Worm (Caenorhabditis elegans) whole organism, young adult: ENCODE measurements around the gene C29F7.1.
A peak's percentile ranks its signal among the peaks of the same experiment; 100 is the strongest.

Experiments
- B0019.2 ChIP-seq: fragments of 200-800 bp; sonication (Bioruptor generic); conservative IDR thresholded peaks from 2 replicates; pipeline ENCODE4 v1.3.6; 2022; ENCODE audit warnings: missing genetic modification reagents, missing genetic modification characterization, missing compliant biosample characterization
- F10E7.11 ChIP-seq: sonication (generic microtip); optimal IDR thresholded peaks from 2 replicates; lab custom pipeline; 2017; ENCODE audit warnings: mild to moderate bottlenecking, missing genetic modification characterization, moderate library complexity, missing compliant biosample characterization
- F22D6.2 ChIP-seq: sonication (generic microtip); optimal IDR thresholded peaks from 2 replicates; lab custom pipeline; 2016; ENCODE audit warnings: mild to moderate bottlenecking, missing genetic modification characterization, missing compliant biosample characterization
- F23B12.7 ChIP-seq: sonication (generic microtip); optimal IDR thresholded peaks from 2 replicates; lab custom pipeline; 2017; ENCODE audit warnings: missing genetic modification characterization, mild to moderate bottlenecking, missing compliant biosample characterization, antibody characterized with exemption, moderate library complexity; ENCODE audit not compliant: insufficient read depth
- F33H1.4 ChIP-seq: fragments of 200-800 bp; sonication (Bioruptor generic); IDR thresholded peaks from 2 replicates; pipeline ENCODE4 v1.3.6; 2022; ENCODE audit warnings: missing genetic modification reagents, missing genetic modification characterization, missing compliant biosample characterization
- F37B4.10 ChIP-seq: fragments of 200-800 bp; sonication (Bioruptor generic); IDR thresholded peaks from 2 replicates; pipeline ENCODE4 v1.3.6; 2022; ENCODE audit warnings: missing genetic modification characterization, missing compliant biosample characterization
- F39B2.1 ChIP-seq: fragments of 200-800 bp; sonication (Bioruptor generic); IDR thresholded peaks from 2 replicates; pipeline ENCODE4 v1.3.6; 2022; ENCODE audit warnings: missing genetic modification reagents, missing genetic modification characterization, missing compliant biosample characterization
- F52B5.7 ChIP-seq: sonication (generic microtip); optimal IDR thresholded peaks from 2 replicates; lab custom pipeline; 2016; ENCODE audit warnings: mild to moderate bottlenecking, missing genetic modification characterization, missing compliant biosample characterization
- F57A8.1 ChIP-seq: fragments of 200-800 bp; sonication (Bioruptor generic); optimal IDR thresholded peaks from 2 replicates; lab custom pipeline; 2018; ENCODE audit warnings: mild to moderate bottlenecking, missing genetic modification characterization, moderate library complexity, missing compliant biosample characterization
- T07F8.4 ChIP-seq: sonication (generic microtip); optimal IDR thresholded peaks from 2 replicates; lab custom pipeline; 2016; ENCODE audit warnings: mild to moderate bottlenecking, missing genetic modification characterization, moderate library complexity, missing compliant biosample characterization
- T26A5.8 ChIP-seq: sonication (generic microtip); optimal IDR thresholded peaks from 2 replicates; lab custom pipeline; 2016; ENCODE audit warnings: missing genetic modification characterization, missing compliant biosample characterization
- Y53F4B.3 ChIP-seq: fragments of 200-800 bp; sonication (Bioruptor generic); IDR thresholded peaks from 2 replicates; pipeline ENCODE4 v1.3.6; 2022; ENCODE audit warnings: missing genetic modification reagents, missing genetic modification characterization, missing compliant biosample characterization
- Y79H2A.3 ChIP-seq: fragments of 200-800 bp; sonication (Bioruptor generic); conservative IDR thresholded peaks from 2 replicates; pipeline ENCODE4 v1.3.6; 2022; ENCODE audit warnings: missing genetic modification reagents, missing genetic modification characterization, missing compliant biosample characterization
- atf-7 ChIP-seq: sonication (generic microtip); optimal IDR thresholded peaks from 2 replicates; lab custom pipeline; 2017; ENCODE audit warnings: mild to moderate bottlenecking, missing genetic modification characterization, missing compliant biosample characterization
- ceh-27 ChIP-seq: fragments of 200-800 bp; sonication (Bioruptor generic); optimal IDR thresholded peaks from 2 replicates; lab custom pipeline; 2018; ENCODE audit warnings: mild to moderate bottlenecking, missing genetic modification characterization, moderate library complexity, missing compliant biosample characterization
- ceh-58 ChIP-seq: fragments of 200-800 bp; sonication (Bioruptor generic); IDR thresholded peaks from 2 replicates; pipeline ENCODE4 v1.3.6; 2022; ENCODE audit warnings: missing genetic modification characterization, missing compliant biosample characterization
- die-1 ChIP-seq: sonication (generic microtip); optimal IDR thresholded peaks from 2 replicates; lab custom pipeline; 2016; ENCODE audit warnings: missing genotype, mild to moderate bottlenecking, missing genetic modification characterization, missing compliant biosample characterization
- dox-1 ChIP-seq: fragments of 200-800 bp; sonication (Bioruptor generic); IDR thresholded peaks from 2 replicates; pipeline ENCODE4 v1.3.6; 2022; ENCODE audit warnings: missing genetic modification reagents, missing genetic modification characterization, missing compliant biosample characterization
- dpl-1 ChIP-seq: fragments of 150-350 bp; optimal IDR thresholded peaks from 2 replicates; lab custom pipeline; 2014; ENCODE audit warnings: missing biosample characterization, missing genetic modification reagents, missing genetic modification characterization
- egl-44 ChIP-seq: fragments of 200-800 bp; sonication (Bioruptor generic); IDR thresholded peaks from 2 replicates; pipeline ENCODE4 v1.3.6; 2022; ENCODE audit warnings: missing genetic modification reagents, missing genetic modification characterization, missing compliant biosample characterization
- ets-4 ChIP-seq: fragments of 200-800 bp; sonication (Bioruptor generic); optimal IDR thresholded peaks from 2 replicates; lab custom pipeline; 2018; ENCODE audit warnings: mild to moderate bottlenecking, missing genetic modification characterization, missing compliant biosample characterization
- fkh-3 ChIP-seq: sonication (generic microtip); optimal IDR thresholded peaks from 2 replicates; lab custom pipeline; 2016; ENCODE audit warnings: mild to moderate bottlenecking, missing genetic modification characterization, missing compliant biosample characterization
- hmg-1.2 ChIP-seq: fragments of 200-800 bp; sonication (Bioruptor generic); IDR thresholded peaks from 2 replicates; pipeline ENCODE4 v1.3.6; 2022; ENCODE audit warnings: missing genetic modification reagents, missing genetic modification characterization, missing compliant biosample characterization
- hrde-1 ChIP-seq: sonication (generic microtip); optimal IDR thresholded peaks from 2 replicates; lab custom pipeline; 2016; ENCODE audit warnings: missing genetic modification characterization, mild to moderate bottlenecking, missing compliant biosample characterization, moderate library complexity, missing genotype, missing genetic modification reagents, borderline replicate concordance
- let-526 ChIP-seq: fragments of 200-800 bp; sonication (Bioruptor generic); IDR thresholded peaks from 2 replicates; pipeline ENCODE4 v1.3.6; 2022; ENCODE audit warnings: missing genetic modification reagents, missing genetic modification characterization, missing compliant biosample characterization
- let-607 ChIP-seq, 2 experiments: fragments of 200-800 bp in 1 of 2; sonication (Bioruptor generic) in 1 of 2; sonication (generic microtip) in 1 of 2; optimal IDR thresholded peaks; 2 replicates each; lab custom pipeline; 2016 to 2018; ENCODE audit warnings: mild to moderate bottlenecking in 2 of 2, missing compliant biosample characterization in 2 of 2, missing genetic modification characterization in 2 of 2, moderate library complexity in 2 of 2, missing genotype in 1 of 2
- lin-40 ChIP-seq: sonication (generic microtip); optimal IDR thresholded peaks from 2 replicates; lab custom pipeline; 2016; ENCODE audit warnings: missing genetic modification characterization, mild to moderate bottlenecking, missing compliant biosample characterization, missing genotype, missing genetic modification reagents
- lir-1 ChIP-seq: fragments of 200-800 bp; sonication (Bioruptor generic); conservative IDR thresholded peaks from 2 replicates; pipeline ENCODE4 v1.3.6; 2022; ENCODE audit warnings: missing genetic modification reagents, missing genetic modification characterization, missing compliant biosample characterization
- lsy-27 ChIP-seq: sonication (generic microtip); optimal IDR thresholded peaks from 2 replicates; lab custom pipeline; 2017; ENCODE audit warnings: missing genetic modification characterization, mild to moderate bottlenecking, missing compliant biosample characterization, antibody characterized with exemption, missing genotype, borderline replicate concordance; ENCODE audit not compliant: insufficient read depth
- mcd-1 ChIP-seq: fragments of 200-800 bp; sonication (Bioruptor generic); IDR thresholded peaks from 2 replicates; pipeline ENCODE4 v1.3.6; 2022; ENCODE audit warnings: missing genetic modification reagents, missing genetic modification characterization, missing compliant biosample characterization
- mxl-1 ChIP-seq: sonication (generic microtip); optimal IDR thresholded peaks from 2 replicates; lab custom pipeline; 2016; ENCODE audit warnings: missing genetic modification characterization, missing compliant biosample characterization
- nfya-1 ChIP-seq: sonication (generic microtip); optimal IDR thresholded peaks from 2 replicates; lab custom pipeline; 2017; ENCODE audit warnings: antibody characterized with exemption, missing compliant biosample characterization, missing genetic modification characterization, borderline replicate concordance; ENCODE audit not compliant: insufficient read depth
- nfya-2 ChIP-seq: fragments of 200-800 bp; sonication (Bioruptor generic); IDR thresholded peaks from 2 replicates; pipeline ENCODE4 v1.3.6; 2022; ENCODE audit warnings: missing genetic modification reagents, missing genetic modification characterization, missing compliant biosample characterization
- nhr-27 ChIP-seq: fragments of 200-800 bp; sonication (Bioruptor generic); optimal IDR thresholded peaks from 2 replicates; lab custom pipeline; 2018; ENCODE audit warnings: mild to moderate bottlenecking, missing genetic modification characterization, moderate library complexity, missing compliant biosample characterization
- nhr-80 ChIP-seq: sonication (generic microtip); optimal IDR thresholded peaks from 2 replicates; lab custom pipeline; 2016; ENCODE audit warnings: missing genetic modification characterization, missing compliant biosample characterization
- pha-4 ChIP-seq: fragments of 150-350 bp; sonication (generic microtip); optimal IDR thresholded peaks from 2 replicates; lab custom pipeline; 2014; ENCODE audit warnings: missing biosample characterization, missing genetic modification reagents, missing genetic modification characterization
- rcor-1 ChIP-seq: fragments of 200-800 bp; sonication (Bioruptor generic); IDR thresholded peaks from 2 replicates; pipeline ENCODE4 v1.3.6; 2022; ENCODE audit warnings: missing genetic modification reagents, missing genetic modification characterization, missing compliant biosample characterization
- repo-1 ChIP-seq: sonication (generic microtip); optimal IDR thresholded peaks from 2 replicates; lab custom pipeline; 2017; ENCODE audit warnings: mild to moderate bottlenecking, missing genetic modification characterization, missing compliant biosample characterization
- rpc-1 ChIP-seq, 2 experiments: fragments of 150-350 bp in 1 of 2; sonication (generic microtip) in 1 of 2; optimal IDR thresholded peaks; 2 replicates each; lab custom pipeline; 2014 to 2018; ENCODE audit warnings: missing biosample characterization in 1 of 2, missing genetic modification characterization in 1 of 2, missing genetic modification reagents in 1 of 2, missing genotype in 1 of 2
- sdz-38 ChIP-seq: sonication (generic microtip); optimal IDR thresholded peaks from 2 replicates; lab custom pipeline; 2016; ENCODE audit warnings: missing genotype, missing genetic modification characterization, missing compliant biosample characterization
- somi-1 ChIP-seq: fragments of 200-800 bp; sonication (Bioruptor generic); optimal IDR thresholded peaks from 2 replicates; lab custom pipeline; 2018; ENCODE audit warnings: mild to moderate bottlenecking, missing genetic modification characterization, missing compliant biosample characterization
- sptf-2 ChIP-seq: fragments of 200-800 bp; sonication (Bioruptor generic); optimal IDR thresholded peaks from 2 replicates; lab custom pipeline; 2018; ENCODE audit warnings: mild to moderate bottlenecking, missing genetic modification characterization, missing compliant biosample characterization
- tbp1 ChIP-seq: fragments of 200-800 bp; sonication (Bioruptor generic); optimal IDR thresholded peaks from 2 replicates; lab custom pipeline; 2018; ENCODE audit warnings: mild to moderate bottlenecking, missing genetic modification characterization, missing compliant biosample characterization
- tbx-9 ChIP-seq: sonication (generic microtip); optimal IDR thresholded peaks from 2 replicates; lab custom pipeline; 2016; ENCODE audit warnings: borderline replicate concordance, missing genetic modification characterization, inconsistent platforms, missing compliant biosample characterization
- unc-62 ChIP-seq: fragments of 150-350 bp; optimal IDR thresholded peaks from 2 replicates; lab custom pipeline; 2014; ENCODE audit warnings: missing biosample characterization, missing genetic modification reagents, missing genetic modification characterization
- zfh-2 ChIP-seq: fragments of 200-800 bp; sonication (Bioruptor generic); conservative IDR thresholded peaks from 2 replicates; pipeline ENCODE4 v1.3.6; 2022; ENCODE audit warnings: missing genetic modification reagents, missing genetic modification characterization, missing compliant biosample characterization
- ztf-22 ChIP-seq: fragments of 200-800 bp; sonication (Bioruptor generic); optimal IDR thresholded peaks from 2 replicates; lab custom pipeline; 2018; ENCODE audit warnings: mild to moderate bottlenecking, missing genetic modification characterization, moderate library complexity, missing compliant biosample characterization
- ztf-25 ChIP-seq: fragments of 200-800 bp; sonication (Bioruptor generic); IDR thresholded peaks from 2 replicates; pipeline ENCODE4 v1.3.6; 2022; ENCODE audit warnings: missing genetic modification reagents, missing genetic modification characterization, missing compliant biosample characterization

C29F7.1 gene

DNA sequence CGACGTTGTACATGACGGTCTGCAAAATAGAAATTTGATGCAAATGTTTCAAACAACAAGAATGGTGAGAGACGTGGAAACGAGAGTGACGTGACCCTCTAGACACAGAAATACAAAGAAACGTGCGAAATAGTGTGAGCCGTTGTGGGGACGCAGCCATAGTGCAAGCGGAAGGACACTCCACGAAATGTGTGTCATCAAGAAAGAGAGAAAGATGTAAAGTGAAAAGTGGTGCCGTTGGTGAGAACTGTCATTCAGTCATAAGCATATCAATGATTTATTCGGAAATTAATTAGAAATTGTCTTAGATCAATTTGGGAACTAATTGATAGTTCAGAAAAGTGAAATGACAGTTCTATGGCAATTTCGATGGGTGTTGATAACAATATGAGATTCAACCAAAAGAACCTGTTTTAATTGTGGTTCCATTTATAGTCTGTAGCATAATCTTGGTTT, 10.2 kb downstream of the C29F7.1 start, which contains the start of gene C29F7.3:
C29F7.3 (minus strand) TSS at position 51 of the 456 bp plus-strand sequence.
- peak; percentile 23 for TF ChIP-seq atf-7 (tag; lab: Kevin White, UChicago)
- peak; percentile 58; the same call in 1 of the 2 replicates for TF ChIP-seq dox-1 (GFP tag; lab: Robert Waterston, UW)
- TF ChIP-seq fkh-3 = no peak
- no peak for TF ChIP-seq F57A8.1 (GFP tag; lab: Kevin White, UChicago)
- no peak for TF ChIP-seq T07F8.4 (tag; lab: Kevin White, UChicago)
- TF ChIP-seq F22D6.2 (tag; lab: Kevin White, UChicago) = no peak
- no peak for TF ChIP-seq ceh-27 (GFP tag; lab: Kevin White, UChicago)
- no peak for TF ChIP-seq mcd-1 (GFP tag; lab: Robert Waterston, UW)
- TF ChIP-seq mxl-1 (tag; lab: Kevin White, UChicago) = no peak
- no peak for TF ChIP-seq let-526 (GFP tag; lab: Robert Waterston, UW)
- TF ChIP-seq sdz-38 = no peak
- peak; percentile 58; the same call in 1 of the 2 replicates for TF ChIP-seq hmg-1.2 (GFP tag; lab: Robert Waterston, UW)
- TF ChIP-seq F39B2.1 (GFP tag; lab: Robert Waterston, UW) = no peak
- TF ChIP-seq Y79H2A.3 (GFP tag; lab: Robert Waterston, UW) = no peak
- TF ChIP-seq sptf-2 (GFP tag; lab: Kevin White, UChicago) = no peak
- peak; percentile 78 for TF ChIP-seq lin-40 (tag; lab: Kevin White, UChicago)
- no peak for TF ChIP-seq rcor-1 (GFP tag; lab: Robert Waterston, UW)
- no peak for TF ChIP-seq pha-4 (tag; lab: Kevin White, UChicago)
- no peak for TF ChIP-seq F37B4.10 (GFP tag; lab: Robert Waterston, UW)
- no peak for TF ChIP-seq tbx-9 (tag; lab: Kevin White, UChicago)
- TF ChIP-seq Y53F4B.3 = no peak
- no peak for TF ChIP-seq nhr-27 (tag; lab: Kevin White, UChicago)
- TF ChIP-seq zfh-2 = no peak
- no peak for TF ChIP-seq F52B5.7 (tag; lab: Kevin White, UChicago)
- TF ChIP-seq let-607 (tag; optimal IDR thresholded peaks at IDR 0.05; lab: Kevin White, UChicago) = peak; percentile 84 to 92
- peak; percentile 54 for TF ChIP-seq ets-4 (GFP tag; lab: Kevin White, UChicago)
- peak; percentile 79 for TF ChIP-seq ztf-22
- no peak for TF ChIP-seq ceh-58 (GFP tag; lab: Robert Waterston, UW)
- no peak for TF ChIP-seq repo-1 (tag; lab: Kevin White, UChicago)
- TF ChIP-seq nhr-80 (tag; lab: Kevin White, UChicago) = peak; percentile 95
- TF ChIP-seq egl-44 (GFP tag; lab: Robert Waterston, UW) = 0 out of 2 replicates have a peak, but pooled peaks have one; percentile 12
- TF ChIP-seq nfya-1 (tag; lab: Kevin White, UChicago) = no peak
- no peak for TF ChIP-seq nfya-2 (GFP tag; lab: Robert Waterston, UW)
- TF ChIP-seq B0019.2 = no peak
- TF ChIP-seq lsy-27 (tag; lab: Kevin White, UChicago) = no peak
- peak; percentile 7 for TF ChIP-seq tbp1
- no peak for TF ChIP-seq lir-1
- TF ChIP-seq unc-62 (GFP tag; lab: Kevin White, UChicago) = peak; percentile 46
- TF ChIP-seq hrde-1 (tag; lab: Kevin White, UChicago) = no peak
- TF ChIP-seq T26A5.8 (tag; lab: Kevin White, UChicago) = no peak
- no peak for TF ChIP-seq F33H1.4 (GFP tag; lab: Robert Waterston, UW)
- TF ChIP-seq ztf-25 (GFP tag; lab: Robert Waterston, UW) = no peak
- TF ChIP-seq F23B12.7 (tag; lab: Kevin White, UChicago) = peak; percentile 15
- TF ChIP-seq F10E7.11 (tag; lab: Kevin White, UChicago) = no peak
- no peak for TF ChIP-seq die-1 (tag; lab: Kevin White, UChicago)
- TF ChIP-seq rpc-1 (optimal IDR thresholded peaks at IDR 0.05; lab: Kevin White, UChicago) = no peak
- TF ChIP-seq rpc-1 (tag; optimal IDR thresholded peaks at IDR 0.05; lab: Kevin White, UChicago) = no peak
- peak; percentile 16 for TF ChIP-seq somi-1
- TF ChIP-seq dpl-1 (GFP tag; lab: Kevin White, UChicago) = no peak
